Fruit fly (Drosophila melanogaster) whole organism, pupa: ENCODE data around the gene CG13064.

ENCODE experiments used
- CG10348 ChIP-seq: fragments of 200-800 bp; sonication (Bioruptor generic); IDR thresholded peaks from 2 replicates; pipeline ENCODE4 v1.3.6; 2022; ENCODE audit warnings: missing biosample characterization, missing genetic modification characterization
- CG12605 ChIP-seq: fragments of 200-800 bp; sonication (Bioruptor generic); IDR thresholded peaks from 2 replicates; pipeline ENCODE4 v1.3.6; 2022; ENCODE audit warnings: missing biosample characterization, missing genetic modification characterization
- CG13204 ChIP-seq: fragments of 200-800 bp; sonication (Bioruptor generic); optimal IDR thresholded peaks from 2 replicates; lab custom pipeline; 2018; ENCODE audit warnings: missing biosample characterization, mild to moderate bottlenecking, missing genetic modification characterization, moderate library complexity
- CG14655 ChIP-seq: fragments of 200-800 bp; sonication (Bioruptor generic); optimal IDR thresholded peaks from 3 replicates; lab custom pipeline; 2017; ENCODE audit warnings: mild to moderate bottlenecking, missing biosample characterization, missing genetic modification reagents, missing genetic modification characterization
- CG15710 ChIP-seq: fragments of 200-800 bp; sonication (Bioruptor generic); optimal IDR thresholded peaks from 2 replicates; lab custom pipeline; 2018; ENCODE audit warnings: missing biosample characterization, mild to moderate bottlenecking, missing genetic modification characterization, moderate library complexity
- CG17806 ChIP-seq: fragments of 200-800 bp; sonication (Bioruptor generic); optimal IDR thresholded peaks from 2 replicates; lab custom pipeline; 2018; ENCODE audit warnings: missing biosample characterization, mild to moderate bottlenecking, missing genetic modification characterization, moderate library complexity
- CG32121 ChIP-seq: fragments of 200-800 bp; sonication (Bioruptor generic); IDR thresholded peaks from 2 replicates; pipeline ENCODE4 v1.3.6; 2022; ENCODE audit warnings: missing biosample characterization, missing genetic modification characterization
- CG34367 ChIP-seq: fragments of 200-800 bp; sonication (Bioruptor generic); optimal IDR thresholded peaks from 2 replicates; lab custom pipeline; 2018; ENCODE audit warnings: missing biosample characterization, mild to moderate bottlenecking, missing genetic modification characterization
- CG4496 ChIP-seq: fragments of 200-800 bp; sonication (Bioruptor generic); IDR thresholded peaks from 3 replicates; pipeline ENCODE4 v1.3.6; 2022; ENCODE audit warnings: missing biosample characterization, missing genetic modification characterization
- CG8159 ChIP-seq: fragments of 200-800 bp; sonication (Bioruptor generic); optimal IDR thresholded peaks from 3 replicates; lab custom pipeline; 2018; ENCODE audit warnings: missing biosample characterization, mild to moderate bottlenecking, missing genetic modification characterization, moderate library complexity
- CG8301 ChIP-seq: fragments of 200-800 bp; sonication (Bioruptor generic); optimal IDR thresholded peaks from 2 replicates; lab custom pipeline; 2018; ENCODE audit warnings: missing biosample characterization, mild to moderate bottlenecking, missing genetic modification characterization
- CG9948 ChIP-seq: fragments of 200-800 bp; sonication (Bioruptor generic); optimal IDR thresholded peaks from 2 replicates; lab custom pipeline; 2018; ENCODE audit warnings: missing biosample characterization, mild to moderate bottlenecking, missing genetic modification characterization, moderate library complexity
- D1 ChIP-seq: fragments of 200-800 bp; sonication (Bioruptor generic); optimal IDR thresholded peaks from 2 replicates; lab custom pipeline; 2018; ENCODE audit warnings: missing biosample characterization, mild to moderate bottlenecking, missing genetic modification characterization, moderate library complexity
- EcR ChIP-seq: fragments of 200-800 bp; sonication (Bioruptor generic); optimal IDR thresholded peaks from 3 replicates; lab custom pipeline; 2019; ENCODE audit warnings: missing biosample characterization, missing genetic modification characterization, mild to moderate bottlenecking, moderate library complexity, missing genetic modification reagents
- Ets98B ChIP-seq: fragments of 200-800 bp; sonication (Bioruptor generic); IDR thresholded peaks from 2 replicates; pipeline ENCODE4 v1.3.6; 2022; ENCODE audit warnings: missing biosample characterization, missing genetic modification characterization
- Pif1A ChIP-seq: fragments of 200-800 bp; sonication (Bioruptor generic); optimal IDR thresholded peaks from 3 replicates; lab custom pipeline; 2016; ENCODE audit warnings: missing biosample characterization, missing genetic modification characterization
- Pif1B ChIP-seq: fragments of 200-800 bp; sonication (Bioruptor generic); optimal IDR thresholded peaks from 3 replicates; lab custom pipeline; 2016; ENCODE audit warnings: missing biosample characterization, missing genetic modification characterization
- Snoo ChIP-seq: fragments of 200-800 bp; sonication (Bioruptor generic); optimal IDR thresholded peaks from 3 replicates; lab custom pipeline; 2017; ENCODE audit warnings: missing biosample characterization, mild to moderate bottlenecking, missing genetic modification characterization, inconsistent platforms
- fd96Ca ChIP-seq: fragments of 200-800 bp; sonication (Bioruptor generic); IDR thresholded peaks from 3 replicates; pipeline ENCODE4 v1.3.6; 2022; ENCODE audit warnings: missing biosample characterization, missing genetic modification characterization
- gl ChIP-seq: fragments of 200-800 bp; sonication (Bioruptor generic); optimal IDR thresholded peaks from 2 replicates; lab custom pipeline; 2018; ENCODE audit warnings: missing biosample characterization, mild to moderate bottlenecking, missing genetic modification characterization
- rn ChIP-seq: fragments of 200-800 bp; sonication (Bioruptor generic); IDR thresholded peaks from 2 replicates; pipeline ENCODE4 v1.3.6; 2022; ENCODE audit warnings: missing biosample characterization, missing genetic modification characterization

Gene CG13064

DNA sequence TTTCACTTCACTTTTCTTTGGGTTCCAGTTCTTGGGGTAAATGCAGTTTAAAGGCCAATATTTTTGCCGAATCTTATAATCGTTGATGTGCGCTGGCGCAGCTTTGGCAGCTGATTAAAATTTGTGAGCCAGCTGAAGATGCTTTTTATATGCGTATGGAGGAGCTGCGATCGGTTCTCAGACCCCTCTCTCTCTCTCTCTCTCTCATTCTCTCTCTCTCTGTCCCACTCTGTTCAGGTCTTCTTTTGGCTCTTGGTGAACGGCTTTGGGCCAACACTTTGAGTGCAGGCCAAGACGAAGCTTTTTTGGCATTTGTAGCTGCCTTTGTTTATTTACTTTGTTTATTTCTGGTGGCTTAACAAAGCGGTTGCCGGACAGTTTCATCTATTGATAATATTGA is 8.1 kb downstream of the CG13064 start, which contains the start of gene CG13046:
CG13046 (minus strand) TSS at position 101 of the 400 bp plus-strand sequence.
- TF ChIP-seq CG32121 (GFP tag; lab: Robert Waterston, UW), result no peak
- TF ChIP-seq Ets98B (GFP tag; lab: Robert Waterston, UW), result no peak
- no peak for TF ChIP-seq fd96Ca
- no peak for TF ChIP-seq rn (GFP tag; lab: Robert Waterston, UW)
- no peak for TF ChIP-seq gl (tag; lab: Kevin White, UChicago)
- no peak for TF ChIP-seq CG17806 (tag; lab: Kevin White, UChicago)
- TF ChIP-seq CG9948 (tag; lab: Kevin White, UChicago), result no peak
- TF ChIP-seq CG14655 (GFP tag; lab: Kevin White, UChicago), result no peak
- no peak for TF ChIP-seq CG12605 (GFP tag; lab: Robert Waterston, UW)
- TF ChIP-seq EcR, result no peak
- TF ChIP-seq D1, result no peak
- TF ChIP-seq CG10348 (GFP tag; lab: Robert Waterston, UW), result no peak
- no peak for TF ChIP-seq Pif1A

DNA sequence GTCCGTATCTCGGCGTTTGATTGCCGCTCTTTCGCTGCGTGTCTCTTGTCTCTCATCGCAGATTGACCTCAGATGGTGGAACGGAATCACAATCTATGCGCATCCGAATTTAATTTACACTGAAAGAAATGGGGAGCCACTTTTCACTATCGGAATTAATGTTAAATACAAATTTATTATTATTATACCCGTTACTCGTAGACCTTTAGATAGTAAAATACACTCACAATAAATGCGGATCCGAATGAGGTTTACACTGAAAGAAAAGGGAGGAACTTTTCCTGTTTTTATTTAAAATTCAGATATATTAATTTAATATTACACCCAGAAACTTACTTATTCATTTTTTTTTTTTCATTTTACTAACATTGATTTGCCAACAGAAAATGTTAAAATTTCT is 8.9 kb downstream of the CG13064 start:
- no peak for TF ChIP-seq gl (tag; lab: Kevin White, UChicago)
- peak; percentile 52 for TF ChIP-seq CG14655 (GFP tag; lab: Kevin White, UChicago)
- TF ChIP-seq Ets98B (GFP tag; lab: Robert Waterston, UW), result no peak
- peak; percentile 25 for TF ChIP-seq Pif1A
- TF ChIP-seq CG8301 (tag; lab: Kevin White, UChicago), result no peak
- peak; percentile 32 for TF ChIP-seq CG9948 (tag; lab: Kevin White, UChicago)
- peak; percentile 10 for TF ChIP-seq CG8159
- TF ChIP-seq CG34367 (tag; lab: Kevin White, UChicago), result peak; percentile 3
- no peak for TF ChIP-seq CG10348 (GFP tag; lab: Robert Waterston, UW)
- peak; percentile 5 for TF ChIP-seq CG15710 (tag; lab: Kevin White, UChicago)
- TF ChIP-seq Snoo (tag; lab: Kevin White, UChicago), result no peak
- peak; percentile 22 for TF ChIP-seq CG17806 (tag; lab: Kevin White, UChicago)
- no peak for TF ChIP-seq CG4496 (GFP tag; lab: Robert Waterston, UW)
- TF ChIP-seq Pif1B (GFP tag; lab: Kevin White, UChicago), result no peak
- TF ChIP-seq D1, result no peak
- TF ChIP-seq EcR, result no peak
- TF ChIP-seq fd96Ca, result no peak
- TF ChIP-seq rn (GFP tag; lab: Robert Waterston, UW), result no peak
- TF ChIP-seq CG12605 (GFP tag; lab: Robert Waterston, UW), result no peak
- TF ChIP-seq CG32121 (GFP tag; lab: Robert Waterston, UW), result no peak
- TF ChIP-seq CG13204, result no peak

DNA sequence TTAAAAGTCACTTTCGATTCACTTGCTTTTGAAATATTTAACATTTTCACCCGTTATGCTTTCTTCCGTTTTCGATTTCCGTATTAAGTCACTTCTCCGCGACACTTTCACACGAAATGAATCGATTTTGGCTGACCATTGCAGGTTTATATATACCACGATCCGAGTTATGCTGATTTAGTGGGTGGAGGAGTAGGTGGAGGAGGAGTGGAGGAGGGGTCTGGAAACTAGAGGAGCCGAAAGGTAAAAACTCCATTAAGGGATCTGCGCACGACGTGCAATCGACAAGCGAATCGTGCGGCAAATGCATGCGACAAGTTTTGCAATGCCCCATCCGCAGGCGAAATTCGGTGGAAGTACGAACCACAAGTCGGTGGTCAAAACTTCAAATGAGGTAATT is 10.6 kb downstream of the CG13064 start, which contains the start of gene CG13045:
CG13045 (minus strand) TSS at position 101 of the 400 bp plus-strand sequence.
- TF ChIP-seq Snoo (tag; lab: Kevin White, UChicago), result no peak
- no peak for TF ChIP-seq CG9948 (tag; lab: Kevin White, UChicago)
- no peak for TF ChIP-seq Pif1B (GFP tag; lab: Kevin White, UChicago)
- TF ChIP-seq CG13204, result no peak
- TF ChIP-seq fd96Ca, result no peak

DNA sequence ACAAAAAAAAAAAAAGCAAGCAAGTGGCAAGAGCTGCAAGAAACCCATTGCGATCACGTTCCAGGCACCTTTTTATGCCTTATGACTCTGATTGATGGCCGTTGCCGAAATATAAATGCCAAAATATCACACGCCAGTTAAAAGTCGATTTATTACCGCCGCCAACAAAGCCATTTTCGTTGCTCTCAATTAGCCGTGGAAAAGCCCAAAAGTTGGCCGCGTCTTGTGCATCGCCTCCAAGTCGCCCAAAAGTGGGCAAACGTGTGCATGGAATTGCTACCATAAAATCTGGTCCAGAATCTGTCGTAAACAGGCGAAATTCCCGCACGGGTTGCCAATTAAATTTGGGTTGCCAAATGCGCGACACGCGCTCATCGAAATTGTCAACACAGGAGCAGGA is 11.5 kb downstream of the CG13064 start:
- no peak for TF ChIP-seq rn (GFP tag; lab: Robert Waterston, UW)
- no peak for TF ChIP-seq Pif1A
- TF ChIP-seq CG4496 (GFP tag; lab: Robert Waterston, UW), result peak; percentile 13; the same call in 1 of the 3 replicates
- peak; percentile 19; the same call in 1 of the 3 replicates for TF ChIP-seq fd96Ca
- TF ChIP-seq CG12605 (GFP tag; lab: Robert Waterston, UW), result no peak
- no peak for TF ChIP-seq CG34367 (tag; lab: Kevin White, UChicago)
- no peak for TF ChIP-seq CG14655 (GFP tag; lab: Kevin White, UChicago)
- TF ChIP-seq Ets98B (GFP tag; lab: Robert Waterston, UW), result peak; percentile 48
- no peak for TF ChIP-seq CG8159
- TF ChIP-seq, all 21 proteins: peak for 3

dm6 chr3L:16295447-16295846 is 15.2 kb downstream of the CG13064 start, which contains the start of gene CG4962:
Gene CG4962, minus strand, starts transcription at chr3L:16295547.
- no peak for TF ChIP-seq CG8159
- TF ChIP-seq Snoo (tag; lab: Kevin White, UChicago), result no peak
- TF ChIP-seq D1, result no peak
- TF ChIP-seq Pif1B (GFP tag; lab: Kevin White, UChicago), result no peak
- TF ChIP-seq CG32121 (GFP tag; lab: Robert Waterston, UW), result no peak
- TF ChIP-seq fd96Ca, result no peak
- no peak for TF ChIP-seq CG12605 (GFP tag; lab: Robert Waterston, UW)
- no peak for TF ChIP-seq CG8301 (tag; lab: Kevin White, UChicago)
- no peak for TF ChIP-seq CG17806 (tag; lab: Kevin White, UChicago)
- no peak for TF ChIP-seq gl (tag; lab: Kevin White, UChicago)
- no peak for TF ChIP-seq CG14655 (GFP tag; lab: Kevin White, UChicago)
- TF ChIP-seq CG9948 (tag; lab: Kevin White, UChicago), result no peak
- TF ChIP-seq CG15710 (tag; lab: Kevin White, UChicago), result no peak
- no peak for TF ChIP-seq CG10348 (GFP tag; lab: Robert Waterston, UW)
- TF ChIP-seq CG4496 (GFP tag; lab: Robert Waterston, UW), result no peak
- TF ChIP-seq Ets98B (GFP tag; lab: Robert Waterston, UW), result no peak

dm6 chr3L:16301153-16301552 is 20.9 kb downstream of the CG13064 start, which contains the start of gene CG4982:
Gene CG4982, plus strand, starts transcription at chr3L:16301453.
- TF ChIP-seq CG15710 (tag; lab: Kevin White, UChicago), result no peak
- no peak for TF ChIP-seq CG13204
- TF ChIP-seq rn (GFP tag; lab: Robert Waterston, UW), result no peak
- no peak for TF ChIP-seq CG10348 (GFP tag; lab: Robert Waterston, UW)
- TF ChIP-seq Pif1B (GFP tag; lab: Kevin White, UChicago), result no peak
- TF ChIP-seq CG9948 (tag; lab: Kevin White, UChicago), result no peak
- TF ChIP-seq EcR, result no peak
- no peak for TF ChIP-seq CG34367 (tag; lab: Kevin White, UChicago)
- no peak for TF ChIP-seq Snoo (tag; lab: Kevin White, UChicago)
- no peak for TF ChIP-seq gl (tag; lab: Kevin White, UChicago)
- no peak for TF ChIP-seq Ets98B (GFP tag; lab: Robert Waterston, UW)
- no peak for TF ChIP-seq CG32121 (GFP tag; lab: Robert Waterston, UW)
- no peak for TF ChIP-seq CG4496 (GFP tag; lab: Robert Waterston, UW)
